Fruit fly (Drosophila melanogaster): ENCODE measurements around the gene CG13001.

dm6 chrX:16907675-16908074 lies 35.0 kb downstream of the CG13001 start:
- TF ChIP-seq CG5204 (GFP tag; optimal IDR thresholded peaks at IDR 0.05) (no peak), kay (GFP tag; ENCODE audit: borderline replicate concordance) (no peak), toe (GFP tag; optimal IDR thresholded peaks at IDR 0.05) (no peak), CG1620 (GFP tag; optimal IDR thresholded peaks at IDR 0.05) (no peak), tj (GFP tag; optimal IDR thresholded peaks at IDR 0.05) (no peak), ovo (GFP tag; optimal IDR thresholded peaks at IDR 0.05) (no peak), Crg-1 (GFP tag; optimal IDR thresholded peaks at IDR 0.05) (no peak), CG11617 (GFP tag; optimal IDR thresholded peaks at IDR 0.05) (no peak), CG12768 (GFP tag; optimal IDR thresholded peaks at IDR 0.05) (no peak), cnc (optimal IDR thresholded peaks at IDR 0.05) (no peak), CG14711 (tag; optimal IDR thresholded peaks at IDR 0.05) (no peak), Clk (GFP tag; optimal IDR thresholded peaks at IDR 0.05) (no peak), cic (GFP tag; optimal IDR thresholded peaks at IDR 0.05) (no peak)

Data from whole organism, adult.